Fruit fly (Drosophila melanogaster) whole organism, embryonic: ENCODE measurements around the gene Fbp2.
A peak's percentile ranks its signal among the peaks of the same experiment; 100 is the strongest.

Experiments used
- B-H1 ChIP-seq: fragments of 200-800 bp; sonication (Bioruptor generic); IDR thresholded peaks from 3 replicates; pipeline ENCODE4 v1.3.6; 2022; ENCODE audit warnings: missing biosample characterization, missing genetic modification characterization
- C15 ChIP-seq: fragments of 200-800 bp; sonication (Bioruptor generic); IDR thresholded peaks from 3 replicates; pipeline ENCODE4 v1.3.6; 2022; ENCODE audit warnings: missing biosample characterization, missing genetic modification characterization
- CG12942 ChIP-seq: fragments of 200-800 bp; sonication (Bioruptor generic); optimal IDR thresholded peaks from 3 replicates; lab custom pipeline; 2016; ENCODE audit warnings: missing biosample characterization, missing genetic modification characterization
- CG13287 ChIP-seq: fragments of 200-800 bp; sonication (Bioruptor generic); IDR thresholded peaks from 2 replicates; pipeline ENCODE4 v1.3.6; 2022; ENCODE audit warnings: missing biosample characterization, missing genetic modification characterization; ENCODE audit not compliant: partially characterized antibody
- CG13424 ChIP-seq: fragments of 200-800 bp; sonication (Bioruptor generic); optimal IDR thresholded peaks from 2 replicates; lab custom pipeline; 2019; ENCODE audit warnings: missing biosample characterization, mild to moderate bottlenecking, missing genetic modification characterization, moderate library complexity
- CG17328 ChIP-seq: fragments of 200-800 bp; sonication (Bioruptor generic); IDR thresholded peaks from 2 replicates; pipeline ENCODE4 v1.3.6; 2022; ENCODE audit warnings: missing biosample characterization, missing genetic modification characterization
- CG18262 ChIP-seq: fragments of 200-800 bp; optimal IDR thresholded peaks from 3 replicates; lab custom pipeline; 2019; ENCODE audit warnings: missing biosample characterization, mild to moderate bottlenecking, missing genetic modification characterization, moderate library complexity
- CG30020 ChIP-seq: fragments of 200-800 bp; optimal IDR thresholded peaks from 2 replicates; lab custom pipeline; 2019; ENCODE audit warnings: missing biosample characterization, mild to moderate bottlenecking, missing genetic modification characterization, moderate library complexity
- CG30431 ChIP-seq: fragments of 200-800 bp; sonication (Bioruptor generic); optimal IDR thresholded peaks from 2 replicates; lab custom pipeline; 2017; ENCODE audit warnings: missing biosample characterization, missing genetic modification characterization
- CG31388 ChIP-seq: fragments of 200-800 bp; sonication (Bioruptor generic); optimal IDR thresholded peaks from 2 replicates; lab custom pipeline; 2016; ENCODE audit warnings: missing biosample characterization, missing genetic modification characterization
- CG32767 ChIP-seq: fragments of 200-800 bp; sonication (Bioruptor generic); IDR thresholded peaks from 2 replicates; pipeline ENCODE4 v1.3.6; 2022; ENCODE audit warnings: missing biosample characterization, missing genetic modification characterization
- CG3407 ChIP-seq: fragments of 200-800 bp; sonication (Bioruptor generic); optimal IDR thresholded peaks from 2 replicates; lab custom pipeline; 2018; ENCODE audit warnings: missing biosample characterization, mild to moderate bottlenecking, missing genetic modification characterization
- CG4617 ChIP-seq: fragments of 200-800 bp; sonication (Bioruptor generic); optimal IDR thresholded peaks from 3 replicates; lab custom pipeline; 2016; ENCODE audit warnings: missing biosample characterization, missing genetic modification characterization, borderline replicate concordance
- CG6175 ChIP-seq: fragments of 200-800 bp; sonication (Bioruptor generic); IDR thresholded peaks from 3 replicates; pipeline ENCODE4 v1.3.6; 2022; ENCODE audit warnings: missing biosample characterization, missing genetic modification characterization
- CG6791 ChIP-seq: fragments of 200-800 bp; sonication (Bioruptor generic); IDR thresholded peaks from 3 replicates; pipeline ENCODE4 v1.3.6; 2022; ENCODE audit warnings: missing biosample characterization, missing genetic modification characterization; ENCODE audit not compliant: partially characterized antibody
- CG6813 ChIP-seq: fragments of 200-800 bp; sonication (Bioruptor generic); optimal IDR thresholded peaks from 2 replicates; lab custom pipeline; 2017; ENCODE audit warnings: missing biosample characterization, missing genetic modification characterization, mild to moderate bottlenecking, moderate library complexity, missing genetic modification reagents
- CG8359 ChIP-seq: fragments of 200-800 bp; sonication (Bioruptor generic); optimal IDR thresholded peaks from 2 replicates; lab custom pipeline; 2017; ENCODE audit warnings: missing biosample characterization, mild to moderate bottlenecking, missing genetic modification characterization, borderline replicate concordance
- CG8765 ChIP-seq: fragments of 200-800 bp; sonication (Bioruptor generic); IDR thresholded peaks from 2 replicates; pipeline ENCODE4 v1.3.6; 2022; ENCODE audit warnings: missing biosample characterization, missing genetic modification characterization
- Hmr ChIP-seq: fragments of 200-800 bp; sonication (Bioruptor generic); optimal IDR thresholded peaks from 3 replicates; lab custom pipeline; 2017; ENCODE audit warnings: mild to moderate bottlenecking, missing biosample characterization, missing genetic modification reagents, missing genetic modification characterization
- Lhr ChIP-seq: fragments of 200-800 bp; sonication (Bioruptor generic); optimal IDR thresholded peaks from 3 replicates; lab custom pipeline; 2017; ENCODE audit warnings: mild to moderate bottlenecking, missing biosample characterization, missing genetic modification reagents, missing genetic modification characterization
- Pdp1 ChIP-seq, 2 experiments: fragments of 200-800 bp; sonication (Bioruptor generic); optimal IDR thresholded peaks; 3 replicates each; lab custom pipeline; 2016; ENCODE audit warnings: missing biosample characterization in 2 of 2, missing genetic modification characterization in 2 of 2, mild to moderate bottlenecking in 1 of 2, moderate library complexity in 1 of 2
- Sox100B ChIP-seq: fragments of 200-800 bp; sonication (Bioruptor generic); optimal IDR thresholded peaks from 3 replicates; lab custom pipeline; 2018; ENCODE audit warnings: missing biosample characterization, mild to moderate bottlenecking, missing genetic modification characterization
- Ssrp ChIP-seq: fragments of 200-800 bp; sonication (Bioruptor generic); optimal IDR thresholded peaks from 2 replicates; lab custom pipeline; 2018; ENCODE audit warnings: missing biosample characterization, mild to moderate bottlenecking, missing genetic modification characterization, moderate library complexity
- Stat92E ChIP-seq, 3 experiments: fragments of >200 bp in 2 of 3; fragments of 200-800 bp in 1 of 3; sonication (Bioruptor generic) in 1 of 3; optimal IDR thresholded peaks; 2 replicates each; lab custom pipeline; 2017 to 2019; ENCODE audit warnings: missing biosample characterization in 3 of 3, missing genetic modification characterization in 3 of 3, mild to moderate bottlenecking in 1 of 3, moderate library complexity in 1 of 3
- TFAM ChIP-seq: fragments of 200-800 bp; sonication (Bioruptor generic); optimal IDR thresholded peaks from 2 replicates; lab custom pipeline; 2017; ENCODE audit warnings: missing biosample characterization, missing genetic modification characterization, inconsistent platforms
- Taf1 ChIP-seq: fragments of 200-800 bp; sonication (Bioruptor generic); IDR thresholded peaks from 2 replicates; pipeline ENCODE4 v1.3.6; 2022; ENCODE audit warnings: missing biosample characterization, missing genetic modification characterization
- crol ChIP-seq: fragments of 200-800 bp; sonication (Bioruptor generic); IDR thresholded peaks from 2 replicates; pipeline ENCODE4 v1.3.6; 2022; ENCODE audit warnings: missing biosample characterization, missing genetic modification characterization
- ftz-f1 ChIP-seq: fragments of 200-800 bp; sonication (Bioruptor generic); optimal IDR thresholded peaks from 2 replicates; lab custom pipeline; 2016; ENCODE audit warnings: missing biosample characterization, missing genetic modification characterization
- gfzf ChIP-seq: fragments of 200-800 bp; sonication (Bioruptor generic); optimal IDR thresholded peaks from 2 replicates; lab custom pipeline; 2016; ENCODE audit warnings: missing biosample characterization, mild to moderate bottlenecking, missing genetic modification characterization, moderate library complexity
- grau ChIP-seq: fragments of 200-800 bp; optimal IDR thresholded peaks from 3 replicates; lab custom pipeline; 2019; ENCODE audit warnings: missing biosample characterization, mild to moderate bottlenecking, missing genetic modification characterization, moderate library complexity
- jing ChIP-seq: fragments of 200-800 bp; sonication (Bioruptor generic); optimal IDR thresholded peaks from 2 replicates; lab custom pipeline; 2018; ENCODE audit warnings: missing biosample characterization, mild to moderate bottlenecking, missing genetic modification characterization
- mirr ChIP-seq: fragments of 200-800 bp; sonication (Bioruptor generic); optimal IDR thresholded peaks from 3 replicates; lab custom pipeline; 2018; ENCODE audit warnings: missing biosample characterization, mild to moderate bottlenecking, missing genetic modification characterization
- mld ChIP-seq: fragments of 200-800 bp; sonication (Bioruptor generic); IDR thresholded peaks from 3 replicates; pipeline ENCODE4 v1.3.6; 2022; ENCODE audit warnings: missing biosample characterization, missing genetic modification characterization; ENCODE audit not compliant: partially characterized antibody
- nau ChIP-seq: fragments of 200-800 bp; sonication (Bioruptor generic); optimal IDR thresholded peaks from 3 replicates; lab custom pipeline; 2017; ENCODE audit warnings: missing biosample characterization, mild to moderate bottlenecking, missing genetic modification characterization, missing genetic modification reagents
- onecut ChIP-seq: fragments of 200-800 bp; sonication (Bioruptor generic); IDR thresholded peaks from 2 replicates; pipeline ENCODE4 v1.3.6; 2022; ENCODE audit warnings: missing biosample characterization, missing genetic modification characterization
- sens ChIP-seq: fragments of 200-800 bp; sonication (Bioruptor generic); peaks from one replicate; lab custom pipeline; 2016; ENCODE audit warnings: missing biosample characterization, missing genetic modification characterization
- sim ChIP-seq: fragments of 200-800 bp; sonication (Bioruptor generic); IDR thresholded peaks from 2 replicates; pipeline ENCODE4 v1.3.6; 2022; ENCODE audit warnings: missing biosample characterization, missing genetic modification characterization
- sob ChIP-seq: fragments of 200-800 bp; sonication (Bioruptor generic); IDR thresholded peaks from 2 replicates; pipeline ENCODE4 v1.3.6; 2022; ENCODE audit warnings: missing biosample characterization, missing genetic modification characterization
- sug ChIP-seq: fragments of 200-800 bp; optimal IDR thresholded peaks from 2 replicates; lab custom pipeline; 2019; ENCODE audit warnings: missing biosample characterization, mild to moderate bottlenecking, missing genetic modification characterization, moderate library complexity
- tx ChIP-seq: fragments of 200-800 bp; sonication (Bioruptor generic); optimal IDR thresholded peaks from 2 replicates; lab custom pipeline; 2016; ENCODE audit warnings: missing biosample characterization, missing genetic modification characterization
- vnd ChIP-seq: fragments of 200-800 bp; sonication (Bioruptor generic); IDR thresholded peaks from 3 replicates; pipeline ENCODE4 v1.3.6; 2022; ENCODE audit warnings: missing biosample characterization, missing genetic modification characterization; ENCODE audit not compliant: partially characterized antibody
- vvl ChIP-seq: fragments of 200-800 bp; sonication (Bioruptor generic); IDR thresholded peaks from 2 replicates; pipeline ENCODE4 v1.3.6; 2022; ENCODE audit warnings: missing biosample characterization, missing genetic modification characterization
- zfh2 ChIP-seq: fragments of 200-800 bp; sonication (Bioruptor generic); optimal IDR thresholded peaks from 2 replicates; lab custom pipeline; 2016; ENCODE audit warnings: missing biosample characterization, missing genetic modification characterization

Fbp2 gene

dm6 chr2L:9388924-9389765 is 37.4 kb upstream of the Fbp2 start (continued):
- no peak for TF ChIP-seq tx

dm6 chr2L:9393284-9393683 is 33.3 kb upstream of the Fbp2 start:
- peak; percentile 94 for TF ChIP-seq CG8359 (GFP tag; lab: Kevin White, UChicago)

DNA sequence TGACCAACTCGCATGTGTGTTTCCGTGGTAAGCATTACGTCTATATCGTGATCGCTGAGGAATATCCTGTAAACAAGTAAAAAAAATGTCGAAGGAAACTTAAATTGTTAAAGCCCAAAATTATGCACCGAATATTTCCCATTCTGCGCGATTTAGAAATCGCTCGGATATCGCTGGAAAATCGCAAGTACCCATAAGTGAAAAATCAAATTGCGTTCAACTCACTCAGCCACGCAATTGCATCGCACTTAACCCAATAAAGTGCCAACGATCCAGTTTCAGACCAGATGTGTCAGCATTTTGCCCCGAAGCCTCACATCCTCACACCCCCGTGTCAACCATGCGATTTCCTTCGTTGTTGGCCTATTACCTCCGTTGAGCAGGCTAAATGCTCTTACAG is 30.2 kb upstream of the Fbp2 start:
- TF ChIP-seq CG31388 (GFP tag; lab: Kevin White, UChicago) (no peak), CG8359 (GFP tag; lab: Kevin White, UChicago) (peak; percentile 99)

- TF ChIP-seq CG6813 (GFP tag; lab: Kevin White, UChicago) (no peak), Taf1 (GFP tag; lab: Robert Waterston, UW) (no peak), CG13424 (no peak), vvl (GFP tag; lab: Robert Waterston, UW) (no peak), CG30431 (GFP tag; lab: Kevin White, UChicago) (no peak), CG8765 (no peak), CG3407 (no peak), CG12942 (no peak), B-H1 (no peak), TFAM (no peak), mld (no peak), CG18262 (tag; lab: Kevin White, UChicago) (no peak), CG4617 (no peak), CG30020 (tag; lab: Kevin White, UChicago) (no peak), ftz-f1 (GFP tag; lab: Kevin White, UChicago) (no peak), Stat92E (GFP tag; optimal IDR thresholded peaks at IDR 0.05; lab: Kevin White, UChicago) (no peak), onecut (GFP tag; lab: Robert Waterston, UW) (no peak)
These were observed 28.7 kb upstream of the Fbp2 start, which contains the start of gene CG4438 for dm6 chr2L:9397888-9398287. TSS of gene CG4438 (minus strand) at chr2L:9397988.

DNA sequence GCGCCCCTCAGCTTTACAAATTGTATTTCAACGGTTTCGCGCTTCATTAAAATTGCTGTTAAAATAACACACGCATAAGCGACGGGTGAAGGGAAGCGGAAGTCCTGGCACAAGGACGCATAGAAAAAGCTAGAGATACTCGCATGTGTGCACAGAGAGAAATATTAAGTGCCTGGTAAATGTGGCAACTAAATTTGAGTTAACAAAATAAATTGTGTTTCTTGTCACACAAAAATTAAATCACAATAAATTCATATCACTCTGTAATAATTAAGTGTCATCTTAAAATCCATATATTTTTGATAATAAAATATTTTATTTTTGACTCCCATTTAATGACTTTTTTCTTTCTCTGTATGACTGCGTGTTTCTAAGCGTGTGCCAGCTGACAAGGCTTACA is 26.4 kb upstream of the Fbp2 start:
- TF ChIP-seq sim (GFP tag; lab: Robert Waterston, UW) (no peak), CG13424 (peak; percentile 22), Ssrp (tag; lab: Kevin White, UChicago) (no peak), CG6791 (no peak), sob (no peak), zfh2 (GFP tag; lab: Kevin White, UChicago) (no peak), Pdp1 (GFP tag; optimal IDR thresholded peaks at IDR 0.05; lab: Kevin White, UChicago) (no peak), Sox100B (GFP tag; lab: Kevin White, UChicago) (peak; percentile 15), vnd (GFP tag; lab: Robert Waterston, UW) (no peak), Lhr (GFP tag; lab: Kevin White, UChicago) (no peak), sug (tag; lab: Kevin White, UChicago) (no peak), gfzf (no peak), CG13287 (GFP tag; lab: Robert Waterston, UW) (no peak), grau (tag; lab: Kevin White, UChicago) (no peak), CG17328 (GFP tag; lab: Robert Waterston, UW) (no peak), CG32767 (GFP tag; lab: Robert Waterston, UW) (no peak), sens (peak; percentile 61), CG6175 (GFP tag; lab: Robert Waterston, UW) (no peak), C15 (GFP tag; lab: Robert Waterston, UW) (no peak), nau (GFP tag; lab: Kevin White, UChicago) (no peak), jing (GFP tag; lab: Kevin White, UChicago) (no peak), mirr (no peak), Hmr (GFP tag; lab: Kevin White, UChicago) (peak; percentile 44), crol (GFP tag; lab: Robert Waterston, UW) (no peak)
